Fruit fly (Drosophila melanogaster): ENCODE data around the gene RhoGAP71E.
A peak's percentile ranks its signal among the peaks of the same experiment; 100 is the strongest.

RhoGAP71E gene

dm6 chr3L:15580487-15580886 lies 8.2 kb upstream of the RhoGAP71E start, which contains the start of the genes mrn and CG12301 (continued):
- TF ChIP-seq chinmo (GFP tag; IDR thresholded peaks at IDR 0.05; ENCODE audit: partially characterized antibody): peak; percentile 83; the same call in 2 of the 4 replicates
- peak; percentile 90 for TF ChIP-seq HLH3B (GFP tag; IDR thresholded peaks at IDR 0.05)
- TF ChIP-seq CG16815 (GFP tag; optimal IDR thresholded peaks at IDR 0.05): no peak
- peak; percentile 95 for TF ChIP-seq zfh1 (GFP tag; IDR thresholded peaks at IDR 0.05)
- no peak for TF ChIP-seq prd (optimal IDR thresholded peaks at IDR 0.05)
- peak; percentile 96 for TF ChIP-seq prd (GFP tag; IDR thresholded peaks at IDR 0.05)
- peak; percentile 91 for TF ChIP-seq CG7372 (GFP tag; IDR thresholded peaks at IDR 0.05)
- peak; percentile 80 for TF ChIP-seq tin (GFP tag; optimal IDR thresholded peaks at IDR 0.05)
- peak; percentile 96 for TF ChIP-seq CG14441 (GFP tag; IDR thresholded peaks at IDR 0.05)
- peak; percentile 39 for TF ChIP-seq CG33557 (GFP tag; optimal IDR thresholded peaks at IDR 0.05)
- TF ChIP-seq CHES-1-like (GFP tag; optimal IDR thresholded peaks at IDR 0.05): peak; percentile 59
- TF ChIP-seq Optix (GFP tag; IDR thresholded peaks at IDR 0.05): peak; percentile 34; the same call in 1 of the 3 replicates
- TF ChIP-seq Awh (GFP tag; IDR thresholded peaks at IDR 0.05): 0 out of 2 replicates have a peak, but pooled peaks have one; percentile 45
- peak; percentile 14 for TF ChIP-seq Tbp (GFP tag; optimal IDR thresholded peaks at IDR 0.05)
- TF ChIP-seq CG6765 (GFP tag; optimal IDR thresholded peaks at IDR 0.05): no peak
- TF ChIP-seq ara (GFP tag; IDR thresholded peaks at IDR 0.05): peak; percentile 96
- no peak for TF ChIP-seq Trl (optimal IDR thresholded peaks at IDR 0.05)
- TF ChIP-seq Trl (GFP tag; optimal IDR thresholded peaks at IDR 0.05): peak; percentile 46
- peak; percentile 73 for TF ChIP-seq CG31224 (GFP tag; IDR thresholded peaks at IDR 0.05)
- TF ChIP-seq dmrt11E (tag; optimal IDR thresholded peaks at IDR 0.05): peak; percentile 36
- TF ChIP-seq dmrt99B (tag; optimal IDR thresholded peaks at IDR 0.05): no peak
- TF ChIP-seq CG43689 (GFP tag; IDR thresholded peaks at IDR 0.05): no peak
- TF ChIP-seq CTCF (GFP tag; optimal IDR thresholded peaks at IDR 0.05): no peak
- no peak for TF ChIP-seq sqz (GFP tag; optimal IDR thresholded peaks at IDR 0.05)
- TF ChIP-seq Hmx (GFP tag; optimal IDR thresholded peaks at IDR 0.05): no peak
- TF ChIP-seq CG4730 (GFP tag; IDR thresholded peaks at IDR 0.05): peak; percentile 88
- no peak for TF ChIP-seq salm (tag; optimal IDR thresholded peaks at IDR 0.05)
- peak; percentile 99 for TF ChIP-seq MBD-R2 (GFP tag; IDR thresholded peaks at IDR 0.05)
- TF ChIP-seq Side (GFP tag; optimal IDR thresholded peaks at IDR 0.05): no peak
- TF ChIP-seq HmgD (GFP tag; optimal IDR thresholded peaks at IDR 0.05): no peak
- TF ChIP-seq HLH54F (GFP tag; optimal IDR thresholded peaks at IDR 0.05): peak; percentile 81
- peak; percentile 99 for TF ChIP-seq sob (GFP tag; IDR thresholded peaks at IDR 0.05)
- TF ChIP-seq Hr3 (GFP tag; optimal IDR thresholded peaks at IDR 0.05): peak; percentile 68
- TF ChIP-seq CG18599 (GFP tag; optimal IDR thresholded peaks at IDR 0.05): no peak
- no peak for TF ChIP-seq lab (GFP tag; optimal IDR thresholded peaks at IDR 0.05)
- no peak for TF ChIP-seq Poxn (GFP tag; IDR thresholded peaks at IDR 0.05)
- peak; percentile 18 for TF ChIP-seq Atf3 (GFP tag; optimal IDR thresholded peaks at IDR 0.05)
- peak; percentile 55 for TF ChIP-seq CG9797 (GFP tag; optimal IDR thresholded peaks at IDR 0.05)
- peak; percentile 24 for TF ChIP-seq trh (GFP tag; optimal IDR thresholded peaks at IDR 0.05)
- no peak for TF ChIP-seq CG15073 (GFP tag; optimal IDR thresholded peaks at IDR 0.05)
- peak; percentile 91 for TF ChIP-seq CG9215 (GFP tag; IDR thresholded peaks at IDR 0.05)
- TF ChIP-seq eve (GFP tag; optimal IDR thresholded peaks at IDR 0.05): no peak
- peak; percentile 67 for TF ChIP-seq E2f2 (GFP tag; IDR thresholded peaks at IDR 0.05)
- TF ChIP-seq gt (GFP tag; IDR thresholded peaks at IDR 0.05): peak; percentile 38; the same call in 1 of the 2 replicates
- peak; percentile 47; the same call in 1 of the 2 replicates for TF ChIP-seq CG11696 (GFP tag; IDR thresholded peaks at IDR 0.05)
- peak; percentile 46; the same call in 1 of the 2 replicates for TF ChIP-seq sim (GFP tag; IDR thresholded peaks at IDR 0.05)
- no peak for TF ChIP-seq CG13894 (tag; optimal IDR thresholded peaks at IDR 0.05)
- peak; percentile 96 for TF ChIP-seq unc-4 (GFP tag; IDR thresholded peaks at IDR 0.05; ENCODE audit: partially characterized antibody)
- peak in 1 of 2 experiments; percentile 60 for TF ChIP-seq insv (GFP tag; optimal IDR thresholded peaks at IDR 0.05)
- TF ChIP-seq sens-2 (GFP tag; IDR thresholded peaks at IDR 0.05): no peak
- no peak for TF ChIP-seq CG8281 (tag; optimal IDR thresholded peaks at IDR 0.05)
- peak; percentile 68 for TF ChIP-seq wdn (GFP tag; IDR thresholded peaks at IDR 0.05)
- TF ChIP-seq CG6254 (GFP tag; optimal IDR thresholded peaks at IDR 0.05): no peak

Measured in whole organism, embryonic.